Fruit fly (Drosophila melanogaster) whole organism, pupa: Measurements from ENCODE around the gene Ptp69D.

Source experiments
- CG17806 ChIP-seq: fragments of 200-800 bp; sonication (Bioruptor generic); optimal IDR thresholded peaks from 2 replicates; lab custom pipeline; 2018; ENCODE audit warnings: missing biosample characterization, mild to moderate bottlenecking, missing genetic modification characterization, moderate library complexity
- CG32121 ChIP-seq: fragments of 200-800 bp; sonication (Bioruptor generic); IDR thresholded peaks from 2 replicates; pipeline ENCODE4 v1.3.6; 2022; ENCODE audit warnings: missing biosample characterization, missing genetic modification characterization
- D1 ChIP-seq: fragments of 200-800 bp; sonication (Bioruptor generic); optimal IDR thresholded peaks from 2 replicates; lab custom pipeline; 2018; ENCODE audit warnings: missing biosample characterization, mild to moderate bottlenecking, missing genetic modification characterization, moderate library complexity
- EcR ChIP-seq: fragments of 200-800 bp; sonication (Bioruptor generic); optimal IDR thresholded peaks from 3 replicates; lab custom pipeline; 2019; ENCODE audit warnings: missing biosample characterization, missing genetic modification characterization, mild to moderate bottlenecking, moderate library complexity, missing genetic modification reagents
- Pif1A ChIP-seq: fragments of 200-800 bp; sonication (Bioruptor generic); optimal IDR thresholded peaks from 3 replicates; lab custom pipeline; 2016; ENCODE audit warnings: missing biosample characterization, missing genetic modification characterization

DNA sequence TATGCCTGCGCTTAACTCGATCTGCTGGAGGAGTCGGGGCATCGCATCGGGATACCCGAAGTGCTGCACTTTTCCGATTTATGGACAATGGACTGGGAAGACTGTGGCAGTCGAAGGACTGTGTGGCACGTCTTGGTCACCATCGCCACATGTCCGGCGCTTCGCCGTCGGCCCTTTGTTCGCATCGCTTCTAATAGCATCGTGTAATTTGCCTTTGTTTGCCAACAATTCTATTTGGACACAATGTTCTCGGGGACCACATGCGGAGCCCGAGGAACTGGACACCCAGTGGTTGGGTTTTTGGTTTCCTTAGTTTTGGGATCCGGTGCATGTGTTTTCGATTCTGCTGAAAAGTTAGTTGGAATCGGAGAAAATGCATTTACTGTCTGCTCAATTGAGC, 37.2 kb upstream of the Ptp69D start:
- TF ChIP-seq EcR (no peak), Pif1A (no peak), CG32121 (GFP tag; lab: Robert Waterston, UW) (no peak), D1 (no peak), CG17806 (tag; lab: Kevin White, UChicago) (no peak)
